Worm (Caenorhabditis elegans): ENCODE data around the gene ZC15.3.
"Not testable (repeated sequence)": the region's sequence is repeated elsewhere in the genome, so short reads cannot be mapped to it uniquely, and the experiment has no call there.

The ZC15.3 gene

ce11 chrV:20303288-20303687 is at the start of gene ZC15.3:
Gene ZC15.3 (plus strand): TSS chrV:20303588.
- TF ChIP-seq nhr-77 (tag; optimal IDR thresholded peaks at IDR 0.05); unc-98 (GFP tag; IDR thresholded peaks at IDR 0.05); skn-1 (tag; optimal IDR thresholded peaks at IDR 0.05): not testable (repeated sequence)

- TF ChIP-seq ces-1 (GFP tag; optimal IDR thresholded peaks at IDR 0.05) (no peak), lir-3 (tag; optimal IDR thresholded peaks at IDR 0.05; ENCODE audit: poor library complexity) (no peak), ceh-82 (tag; optimal IDR thresholded peaks at IDR 0.05) (no peak)
Measured at ce11 chrV:20266992-20267391, 36.4 kb upstream of the ZC15.3 start, which contains the start of gene mdt-17. Gene mdt-17 (minus strand): TSS chrV:20267247.

ce11 chrV:20269661-20270137 is 33.7 kb upstream of the ZC15.3 start, which contains the start of the genes prmt-1 and cdkr-3:
Gene prmt-1 (minus strand): TSS chrV:20269711.
Gene cdkr-3 (plus strand): TSS chrV:20270107.
- TF ChIP-seq unc-62 (GFP tag; optimal IDR thresholded peaks at IDR 0.05) (no peak), lin-13 (GFP tag; optimal IDR thresholded peaks at IDR 0.05) (peak; percentile 17), ceh-90 (tag; optimal IDR thresholded peaks at IDR 0.05) (no peak), aha-1 (tag; optimal IDR thresholded peaks at IDR 0.05) (no peak), ceh-8 (GFP tag; optimal IDR thresholded peaks at IDR 0.05) (no peak), ceh-82 (tag; optimal IDR thresholded peaks at IDR 0.05) (peak; percentile 13 to 59 (median 52)), nhr-90 (tag; optimal IDR thresholded peaks at IDR 0.05; ENCODE audit: poor library complexity) (no peak), nhr-77 (tag; optimal IDR thresholded peaks at IDR 0.05) (no peak), sox-4 (tag; optimal IDR thresholded peaks at IDR 0.05) (no peak), snu-23 (GFP tag; optimal IDR thresholded peaks at IDR 0.05) (peak; percentile 60), lir-3 (tag; optimal IDR thresholded peaks at IDR 0.05; ENCODE audit: poor library complexity) (no peak), nhr-71 (tag; optimal IDR thresholded peaks at IDR 0.05) (peak; percentile 52), ceh-63 (GFP tag; optimal IDR thresholded peaks at IDR 0.05) (no peak), fkh-10 (GFP tag; optimal IDR thresholded peaks at IDR 0.05) (no peak), C16A3.4 (tag; optimal IDR thresholded peaks at IDR 0.05) (peak; percentile 45), aly-2 (tag; optimal IDR thresholded peaks at IDR 0.05) (no peak), Y116A8C.19 (tag; optimal IDR thresholded peaks at IDR 0.05; ENCODE audit: borderline replicate concordance) (no peak), nhr-85 (tag) (peak; percentile 56), hlh-4 (tag; optimal IDR thresholded peaks at IDR 0.05) (no peak), nhr-237 (tag; optimal IDR thresholded peaks at IDR 0.05) (no peak), isw-1 (GFP tag; IDR thresholded peaks at IDR 0.05) (peak; percentile 10; the same call in 1 of the 2 replicates), elt-2 (tag; optimal IDR thresholded peaks at IDR 0.05) (no peak), zip-4 (GFP tag; optimal IDR thresholded peaks at IDR 0.05) (no peak), nhr-19 (GFP tag; conservative IDR thresholded peaks at IDR 0.05) (no peak), F16B12.6 (tag; optimal IDR thresholded peaks at IDR 0.05) (peak; percentile 32), snpc-4 (tag; optimal IDR thresholded peaks at IDR 0.05) (peak; percentile 4), dpl-1 (GFP tag; optimal IDR thresholded peaks at IDR 0.05) (peak; percentile 45 to 74 (median 62)), fos-1 (tag; optimal IDR thresholded peaks at IDR 0.05) (no peak), ztf-4 (tag; optimal IDR thresholded peaks at IDR 0.05) (no peak), xbp-1 (tag; optimal IDR thresholded peaks at IDR 0.05) (peak; percentile 84), lsy-2 (tag; optimal IDR thresholded peaks at IDR 0.05) (peak; percentile 42 to 82), mef-2 (tag; optimal IDR thresholded peaks at IDR 0.05) (no peak), tlp-1 (tag; optimal IDR thresholded peaks at IDR 0.05) (no peak), nhr-47 (tag; optimal IDR thresholded peaks at IDR 0.05) (peak; percentile 41), efl-3 (GFP tag; optimal IDR thresholded peaks at IDR 0.05) (no peak), alr-1 (tag; optimal IDR thresholded peaks at IDR 0.05; ENCODE audit: borderline replicate concordance) (no peak), ces-1 (GFP tag; optimal IDR thresholded peaks at IDR 0.05) (no peak), swsn-7 (tag; optimal IDR thresholded peaks at IDR 0.05) (peak; percentile 30), fkh-8 (tag; optimal IDR thresholded peaks at IDR 0.05) (no peak), nhr-76 (tag; optimal IDR thresholded peaks at IDR 0.05) (no peak), nhr-12 (tag; optimal IDR thresholded peaks at IDR 0.05) (no peak), efl-1 (optimal IDR thresholded peaks at IDR 0.05) (peak; percentile 55 to 66), efl-1 (GFP tag; optimal IDR thresholded peaks at IDR 0.05 in 1 of 2) (peak; percentile 62 to 80), pag-3 (tag; optimal IDR thresholded peaks at IDR 0.05; ENCODE audit: borderline replicate concordance, insufficient read depth) (no peak), zag-1 (tag; optimal IDR thresholded peaks at IDR 0.05) (no peak), lin-39 (tag; optimal IDR thresholded peaks at IDR 0.05) (no peak)

Data from whole organism, L1 larva.